Worm (Caenorhabditis elegans): ENCODE measurements around the gene pcdr-1.

The pcdr-1 gene

DNA sequence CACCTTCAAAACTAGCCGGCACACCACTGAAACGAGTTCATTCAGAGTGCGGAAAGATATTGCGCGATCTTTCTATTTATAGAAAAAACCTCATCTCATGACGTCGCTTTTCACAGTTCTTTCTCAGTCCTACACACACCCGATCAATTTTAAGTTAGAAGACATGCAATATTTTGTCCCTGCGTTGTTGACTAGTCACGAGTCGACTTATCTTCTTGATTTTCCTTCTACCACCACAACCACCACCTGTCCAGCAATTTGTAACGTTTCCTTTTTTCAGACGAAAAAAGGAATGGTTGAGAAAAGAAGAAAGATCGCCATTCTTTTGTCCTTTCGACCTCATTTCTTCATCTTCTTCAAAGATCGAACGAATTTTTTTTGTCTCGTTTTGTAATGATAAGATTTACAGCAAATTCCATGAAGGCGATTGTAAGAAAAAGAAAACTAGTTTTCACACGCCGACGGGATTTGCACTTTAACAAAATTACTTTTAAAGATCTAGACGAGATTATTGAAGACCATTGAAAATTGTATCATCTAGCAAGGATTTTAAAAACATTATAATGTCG, 39.6 kb downstream of the pcdr-1 start:
- TF ChIP-seq cebp-1 (GFP tag; IDR thresholded peaks at IDR 0.05), result no peak
- peak; percentile 9 for TF ChIP-seq cebp-1 (tag; optimal IDR thresholded peaks at IDR 0.05)
- TF ChIP-seq lin-40 (tag; optimal IDR thresholded peaks at IDR 0.05), result peak; percentile 82
- TF ChIP-seq nhr-80 (tag; optimal IDR thresholded peaks at IDR 0.05), result no peak
- no peak for TF ChIP-seq T26A5.8 (tag; optimal IDR thresholded peaks at IDR 0.05)
- TF ChIP-seq sptf-2 (GFP tag; optimal IDR thresholded peaks at IDR 0.05), result no peak
- no peak for TF ChIP-seq ztf-28 (GFP tag; IDR thresholded peaks at IDR 0.05)
- peak; percentile 72 for TF ChIP-seq ztf-26 (tag; optimal IDR thresholded peaks at IDR 0.05)
- no peak for TF ChIP-seq dox-1 (GFP tag; IDR thresholded peaks at IDR 0.05)
- TF ChIP-seq ets-4 (GFP tag; optimal IDR thresholded peaks at IDR 0.05), result no peak
- no peak for TF ChIP-seq lin-26 (GFP tag; IDR thresholded peaks at IDR 0.05)
- no peak for TF ChIP-seq nhr-179 (tag; optimal IDR thresholded peaks at IDR 0.05)
- TF ChIP-seq hrde-1 (tag; optimal IDR thresholded peaks at IDR 0.05; ENCODE audit: borderline replicate concordance), result no peak
- no peak for TF ChIP-seq rec-8 (tag; optimal IDR thresholded peaks at IDR 0.05)
- no peak for TF ChIP-seq F39B2.1 (GFP tag; IDR thresholded peaks at IDR 0.05)
- no peak for TF ChIP-seq mxl-1 (tag; optimal IDR thresholded peaks at IDR 0.05)
- no peak for TF ChIP-seq F55B11.4 (tag; optimal IDR thresholded peaks at IDR 0.05; ENCODE audit: borderline replicate concordance, insufficient read depth)
- TF ChIP-seq let-607 (tag; optimal IDR thresholded peaks at IDR 0.05), result no peak
- no peak for TF ChIP-seq F52B5.7 (tag; optimal IDR thresholded peaks at IDR 0.05)
- TF ChIP-seq somi-1 (GFP tag; optimal IDR thresholded peaks at IDR 0.05), result peak; percentile 67
- TF ChIP-seq let-526 (GFP tag; IDR thresholded peaks at IDR 0.05), result no peak
- peak; percentile 21 for TF ChIP-seq die-1 (tag; optimal IDR thresholded peaks at IDR 0.05)
- no peak for TF ChIP-seq rpc-1 (optimal IDR thresholded peaks at IDR 0.05)
- no peak for TF ChIP-seq rpc-1 (tag; optimal IDR thresholded peaks at IDR 0.05)
- no peak for TF ChIP-seq ceh-91 (GFP tag; IDR thresholded peaks at IDR 0.05)

DNA sequence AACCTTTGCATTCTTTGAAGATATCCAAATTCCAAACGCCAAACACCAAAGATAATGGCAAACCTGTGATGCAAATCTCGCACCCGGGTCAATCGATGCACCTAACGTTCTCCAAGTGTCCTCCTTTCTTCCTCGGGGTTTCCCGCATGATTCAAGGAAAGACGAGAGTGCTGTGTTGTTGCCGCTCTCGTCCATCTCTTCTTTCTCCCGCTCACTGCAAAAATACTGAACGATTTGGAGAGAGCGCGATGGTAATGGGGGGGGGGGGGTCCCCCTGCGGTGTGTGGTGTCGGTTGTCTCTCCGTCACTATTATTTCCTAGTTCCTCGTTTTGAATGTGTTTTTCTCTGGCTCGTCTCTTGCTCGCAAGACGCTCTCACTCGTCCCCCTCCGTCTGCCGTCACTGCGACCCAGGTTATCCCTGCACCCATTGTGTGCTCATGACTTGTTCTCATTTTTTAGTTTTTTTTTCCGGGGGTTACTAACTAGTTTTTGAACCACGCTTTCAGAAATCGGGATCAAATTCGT, 40.9 kb downstream of the pcdr-1 start:
- TF ChIP-seq Y95B8A.8 (GFP tag; IDR thresholded peaks at IDR 0.05) (0 out of 2 replicates have a peak, but pooled peaks have one; percentile 55), ccch-3 (GFP tag; optimal IDR thresholded peaks at IDR 0.05) (no peak), tbx-9 (tag; optimal IDR thresholded peaks at IDR 0.05; ENCODE audit: borderline replicate concordance) (no peak), atf-7 (tag; optimal IDR thresholded peaks at IDR 0.05) (peak; percentile 83), nfyb-1 (GFP tag; IDR thresholded peaks at IDR 0.05) (peak; percentile 66; the same call in 1 of the 2 replicates), bed-2 (GFP tag; IDR thresholded peaks at IDR 0.05) (no peak), B0261.1 (tag; optimal IDR thresholded peaks at IDR 0.05) (no peak), F33H1.4 (GFP tag; IDR thresholded peaks at IDR 0.05) (no peak), snpc-4 (GFP tag; optimal IDR thresholded peaks at IDR 0.05) (peak; percentile 31), snpc-4 (tag; optimal IDR thresholded peaks at IDR 0.05) (peak in 2 of 4 experiments; percentile 38 to 58), F57A8.1 (GFP tag; optimal IDR thresholded peaks at IDR 0.05) (no peak), nhr-120 (GFP tag; IDR thresholded peaks at IDR 0.05) (no peak), dpff-1 (tag; optimal IDR thresholded peaks at IDR 0.05) (no peak), Y53G8AR.9 (GFP tag; conservative IDR thresholded peaks at IDR 0.05) (0 out of 2 replicates have a peak, but pooled peaks have one; percentile 67), B0336.3 (GFP tag; IDR thresholded peaks at IDR 0.05) (peak; percentile 73), ceh-91 (GFP tag; IDR thresholded peaks at IDR 0.05) (no peak), T07F8.4 (tag; optimal IDR thresholded peaks at IDR 0.05) (no peak), gei-17 (GFP tag; optimal IDR thresholded peaks at IDR 0.05) (peak; percentile 70), athp-1 (tag; optimal IDR thresholded peaks at IDR 0.05) (no peak), ceh-27 (GFP tag; optimal IDR thresholded peaks at IDR 0.05) (peak; percentile 80), aptf-2 (GFP tag; conservative IDR thresholded peaks at IDR 0.05) (no peak), fkh-3 (tag; optimal IDR thresholded peaks at IDR 0.05) (no peak), ama-1 (optimal IDR thresholded peaks at IDR 0.05) (no peak), ama-1 (GFP tag; optimal IDR thresholded peaks at IDR 0.05) (no peak), egrh-3 (GFP tag; IDR thresholded peaks at IDR 0.05) (peak; percentile 91), pha-4 (tag; optimal IDR thresholded peaks at IDR 0.05) (peak; percentile 42)
